Fruit fly (Drosophila melanogaster) whole organism, wandering third instar larva: ENCODE results near the gene CG31960.

ENCODE experiments used
- HLH106 ChIP-seq: fragments of 200-800 bp; optimal IDR thresholded peaks from 3 replicates; lab custom pipeline; 2019; ENCODE audit warnings: missing biosample characterization, mild to moderate bottlenecking, missing genetic modification characterization, moderate library complexity
- Myc ChIP-seq: fragments of >200 bp; optimal IDR thresholded peaks from 2 replicates; lab custom pipeline; 2017
- br ChIP-seq: fragments of 200-800 bp; sonication (Bioruptor generic); optimal IDR thresholded peaks from 2 replicates; lab custom pipeline; 2016; ENCODE audit warnings: missing biosample characterization, missing genetic modification characterization
- brk ChIP-seq: fragments of 200-800 bp; sonication (Bioruptor generic); optimal IDR thresholded peaks from 2 replicates; lab custom pipeline; 2016; ENCODE audit warnings: missing biosample characterization, mild to moderate bottlenecking, missing genetic modification characterization
- dsf ChIP-seq: sonication (Bioruptor generic); optimal IDR thresholded peaks from 2 replicates; lab custom pipeline; 2016; ENCODE audit warnings: missing biosample characterization, missing genetic modification characterization, borderline replicate concordance
- h ChIP-seq: fragments of 200-800 bp; sonication (Bioruptor generic); optimal IDR thresholded peaks from 3 replicates; lab custom pipeline; 2016; ENCODE audit warnings: missing biosample characterization, mild to moderate bottlenecking, missing genetic modification characterization
- lola ChIP-seq: fragments of >200 bp; optimal IDR thresholded peaks from 2 replicates; lab custom pipeline; 2017; ENCODE audit warnings: missing biosample characterization, missing genetic modification characterization
- pan ChIP-seq: fragments of >200 bp; optimal IDR thresholded peaks from 2 replicates; lab custom pipeline; 2017
- sv ChIP-seq: fragments of 200-800 bp; sonication (Bioruptor generic); optimal IDR thresholded peaks from 3 replicates; lab custom pipeline; 2016; ENCODE audit warnings: missing biosample characterization, missing genetic modification characterization

DNA sequence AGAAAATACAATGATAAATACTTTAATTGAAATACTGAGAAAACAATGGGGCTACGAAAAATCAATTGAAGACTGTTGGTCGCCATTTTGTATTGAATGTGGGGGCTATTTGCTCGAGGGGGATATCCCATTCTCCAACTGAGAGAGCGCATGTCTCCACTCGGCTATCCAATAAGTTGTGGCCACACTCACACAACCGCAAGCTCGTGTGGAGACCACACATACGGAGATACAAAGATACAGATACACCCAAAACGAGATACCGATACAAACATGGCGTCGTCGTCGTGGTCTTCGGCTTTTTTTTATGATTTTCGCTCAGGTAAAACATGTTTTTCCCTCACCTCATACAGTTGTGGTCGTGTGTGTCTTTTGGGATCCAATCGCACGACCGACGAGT is 50.5 kb downstream of the CG31960 start:
- no peak for TF ChIP-seq Myc
- no peak for TF ChIP-seq br (GFP tag; lab: Kevin White, UChicago)
- TF ChIP-seq h (GFP tag; lab: Kevin White, UChicago), result no peak
- no peak for TF ChIP-seq dsf
- no peak for TF ChIP-seq pan (lab: Kevin White, UChicago)
- no peak for TF ChIP-seq sv (GFP tag; lab: Kevin White, UChicago)
- no peak for TF ChIP-seq HLH106 (tag; lab: Kevin White, UChicago)
- no peak for TF ChIP-seq brk (GFP tag; lab: Kevin White, UChicago)
- TF ChIP-seq lola (GFP tag; lab: Kevin White, UChicago), result no peak
